Worm (Caenorhabditis elegans): ENCODE data around the gene dct-15.

DNA sequence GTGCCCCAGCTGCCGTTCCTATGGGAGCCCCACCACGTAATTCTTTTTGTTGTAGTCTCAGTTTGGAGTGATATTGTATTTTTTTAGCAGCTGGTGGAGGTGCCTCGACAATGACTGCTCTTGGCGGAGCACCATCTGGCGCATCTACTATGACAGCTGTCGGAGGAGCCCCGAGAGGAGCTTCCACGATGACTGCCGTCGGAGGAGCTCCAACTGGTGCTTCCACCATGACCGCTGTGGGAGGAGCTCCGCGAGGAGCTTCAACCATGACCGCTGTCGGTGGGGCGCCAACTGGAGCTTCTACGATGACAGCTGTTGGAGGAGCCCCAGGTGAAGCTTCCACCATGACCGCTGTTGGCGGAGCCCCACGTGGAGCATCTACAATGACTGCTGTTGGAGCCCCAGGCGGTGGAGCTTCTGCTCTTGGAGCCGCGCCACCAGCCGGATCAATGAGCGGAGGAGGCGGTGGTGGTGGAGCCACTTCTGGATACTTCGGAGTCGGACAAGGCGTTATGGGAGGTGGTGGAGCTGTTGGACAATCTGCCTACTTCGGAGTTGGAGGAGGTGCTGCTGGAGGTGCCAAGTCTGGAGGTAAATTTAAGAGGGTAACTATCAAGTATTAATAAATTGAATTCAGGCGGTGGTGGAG lies 42.4 kb upstream of the dct-15 start:
- TF ChIP-seq ets-7 (tag; optimal IDR thresholded peaks at IDR 0.05), result no peak
- TF ChIP-seq hnd-1 (tag; optimal IDR thresholded peaks at IDR 0.05), result no peak
- no peak for TF ChIP-seq ceh-13 (GFP tag; optimal IDR thresholded peaks at IDR 0.05)
- TF ChIP-seq ama-1 (optimal IDR thresholded peaks at IDR 0.05), result no peak
- TF ChIP-seq hmbx-1 (tag; optimal IDR thresholded peaks at IDR 0.05), result no peak
- no peak for TF ChIP-seq tbx-37 (GFP tag; conservative IDR thresholded peaks at IDR 0.05)
- TF ChIP-seq flt-1 (GFP tag; IDR thresholded peaks at IDR 0.05), result no peak

Data from whole organism, early embryonic.